Fruit fly (Drosophila melanogaster) whole organism, embryonic: Measurements from ENCODE around the gene Nep4.

ENCODE experiments used
- ATbp ChIP-seq: fragments of 200-800 bp; sonication (Bioruptor generic); optimal IDR thresholded peaks from 2 replicates; lab custom pipeline; 2017; ENCODE audit warnings: missing biosample characterization, mild to moderate bottlenecking, missing genetic modification characterization, missing genetic modification reagents
- B-H2 ChIP-seq: fragments of 200-800 bp; sonication (Bioruptor generic); optimal IDR thresholded peaks from 2 replicates; lab custom pipeline; 2018; ENCODE audit warnings: missing biosample characterization, mild to moderate bottlenecking, missing genetic modification characterization
- BEAF-32 ChIP-seq: fragments of 200-800 bp; sonication (Bioruptor generic); optimal IDR thresholded peaks from 3 replicates; lab custom pipeline; 2017; ENCODE audit warnings: missing biosample characterization, missing genetic modification characterization, mild to moderate bottlenecking, moderate library complexity, missing genetic modification reagents
- CG10321 ChIP-seq: fragments of 200-800 bp; sonication (Bioruptor generic); IDR thresholded peaks from 2 replicates; pipeline ENCODE4 v1.3.6; 2022; ENCODE audit warnings: missing biosample characterization, missing genetic modification characterization
- CG10431 ChIP-seq: fragments of 200-800 bp; sonication (Bioruptor generic); optimal IDR thresholded peaks from 3 replicates; lab custom pipeline; 2018; ENCODE audit warnings: missing biosample characterization, mild to moderate bottlenecking, missing genetic modification characterization
- CG15479 ChIP-seq: fragments of 200-800 bp; sonication (Bioruptor generic); optimal IDR thresholded peaks from 3 replicates; lab custom pipeline; 2019; ENCODE audit warnings: missing biosample characterization, mild to moderate bottlenecking, missing genetic modification characterization, moderate library complexity
- CG1647 ChIP-seq: fragments of 200-800 bp; sonication (Bioruptor generic); optimal IDR thresholded peaks from 3 replicates; lab custom pipeline; 2016; ENCODE audit warnings: missing biosample characterization, missing genetic modification characterization
- CG17802 ChIP-seq: fragments of 200-800 bp; sonication (Bioruptor generic); optimal IDR thresholded peaks from 2 replicates; lab custom pipeline; 2018; ENCODE audit warnings: missing biosample characterization, mild to moderate bottlenecking, missing genetic modification characterization, moderate library complexity
- CG30431 ChIP-seq: fragments of 200-800 bp; sonication (Bioruptor generic); optimal IDR thresholded peaks from 2 replicates; lab custom pipeline; 2017; ENCODE audit warnings: missing biosample characterization, missing genetic modification characterization
- CG3281 ChIP-seq: fragments of 200-800 bp; sonication (Bioruptor generic); optimal IDR thresholded peaks from 3 replicates; lab custom pipeline; 2017; ENCODE audit warnings: missing biosample characterization, mild to moderate bottlenecking, missing genetic modification characterization
- CG34376 ChIP-seq: fragments of 200-800 bp; sonication (Bioruptor generic); optimal IDR thresholded peaks from 2 replicates; lab custom pipeline; 2018; ENCODE audit warnings: missing biosample characterization, mild to moderate bottlenecking, missing genetic modification characterization
- CG34422 ChIP-seq: fragments of 200-800 bp; sonication (Bioruptor generic); IDR thresholded peaks from 3 replicates; pipeline ENCODE4 v1.3.6; 2022; ENCODE audit warnings: missing biosample characterization, missing genetic modification characterization
- CG4328 ChIP-seq: fragments of 200-800 bp; sonication (Bioruptor generic); optimal IDR thresholded peaks from 3 replicates; lab custom pipeline; 2017; ENCODE audit warnings: missing biosample characterization, missing genetic modification reagents, missing genetic modification characterization
- CG6689 ChIP-seq: fragments of 200-800 bp; sonication (Bioruptor generic); IDR thresholded peaks from 2 replicates; pipeline ENCODE4 v1.3.6; 2022; ENCODE audit warnings: missing biosample characterization, missing genetic modification characterization
- CG7987 ChIP-seq: fragments of 200-800 bp; sonication (Bioruptor generic); optimal IDR thresholded peaks from 2 replicates; lab custom pipeline; 2018; ENCODE audit warnings: missing biosample characterization, mild to moderate bottlenecking, missing genetic modification characterization, moderate library complexity
- CG9215 ChIP-seq: fragments of 200-800 bp; sonication (Bioruptor generic); IDR thresholded peaks from 2 replicates; pipeline ENCODE4 v1.3.6; 2022; ENCODE audit warnings: missing biosample characterization, missing genetic modification characterization
- CG9437 ChIP-seq: fragments of 200-800 bp; sonication (Bioruptor generic); optimal IDR thresholded peaks from 2 replicates; lab custom pipeline; 2018; ENCODE audit warnings: missing biosample characterization, mild to moderate bottlenecking, missing genetic modification characterization
- CG9817 ChIP-seq: fragments of 200-800 bp; sonication (Bioruptor generic); optimal IDR thresholded peaks from 2 replicates; lab custom pipeline; 2018; ENCODE audit warnings: missing biosample characterization, mild to moderate bottlenecking, missing genetic modification characterization, moderate library complexity
- CG9876 ChIP-seq: fragments of 200-800 bp; sonication (Bioruptor generic); optimal IDR thresholded peaks from 2 replicates; lab custom pipeline; 2016; ENCODE audit warnings: missing biosample characterization, missing genetic modification characterization
- CkIIα-i1 ChIP-seq: fragments of 200-800 bp; sonication (Bioruptor generic); IDR thresholded peaks from 2 replicates; pipeline ENCODE4 v1.3.6; 2022; ENCODE audit warnings: missing biosample characterization, missing genetic modification characterization
- CrebB ChIP-seq: fragments of 200-800 bp; sonication (Bioruptor generic); optimal IDR thresholded peaks from 3 replicates; lab custom pipeline; 2018; ENCODE audit warnings: missing biosample characterization, mild to moderate bottlenecking, missing genetic modification characterization
- HLH4C ChIP-seq: fragments of 200-800 bp; sonication (Bioruptor generic); IDR thresholded peaks from 3 replicates; pipeline ENCODE4 v1.3.6; 2022; ENCODE audit warnings: missing biosample characterization, missing genetic modification characterization; ENCODE audit not compliant: partially characterized antibody
- HLH54F ChIP-seq: fragments of 200-800 bp; sonication (Bioruptor generic); optimal IDR thresholded peaks from 3 replicates; lab custom pipeline; 2016; ENCODE audit warnings: missing biosample characterization, missing genetic modification characterization
- HmgZ ChIP-seq: fragments of 200-800 bp; sonication (Bioruptor generic); optimal IDR thresholded peaks from 2 replicates; lab custom pipeline; 2018; ENCODE audit warnings: missing biosample characterization, mild to moderate bottlenecking, missing genetic modification characterization
- NC2β ChIP-seq: fragments of 200-800 bp; sonication (Bioruptor generic); optimal IDR thresholded peaks from 2 replicates; lab custom pipeline; 2016; ENCODE audit warnings: missing biosample characterization, missing genetic modification characterization
- Side ChIP-seq: fragments of 200-800 bp; sonication (Bioruptor generic); optimal IDR thresholded peaks from 2 replicates; lab custom pipeline; 2016; ENCODE audit warnings: missing biosample characterization, missing genetic modification characterization
- ap ChIP-seq: fragments of 200-800 bp; sonication (Bioruptor generic); IDR thresholded peaks from 2 replicates; pipeline ENCODE4 v1.3.6; 2022; ENCODE audit warnings: missing biosample characterization, missing genetic modification characterization
- bab2 ChIP-seq: fragments of 200-800 bp; sonication (Bioruptor generic); optimal IDR thresholded peaks from 2 replicates; lab custom pipeline; 2016; ENCODE audit warnings: missing biosample characterization, missing genetic modification characterization
- cas ChIP-seq: fragments of 200-800 bp; sonication (Bioruptor generic); IDR thresholded peaks from 2 replicates; pipeline ENCODE4 v1.3.6; 2022; ENCODE audit warnings: missing biosample characterization, missing genetic modification characterization
- esg ChIP-seq: fragments of 200-800 bp; sonication (Bioruptor generic); conservative IDR thresholded peaks from 2 replicates; pipeline ENCODE4 v1.3.6; 2022; ENCODE audit warnings: missing biosample characterization, missing genetic modification characterization
- fd3F ChIP-seq: fragments of 200-800 bp; sonication (Bioruptor generic); optimal IDR thresholded peaks from 2 replicates; lab custom pipeline; 2018; ENCODE audit warnings: missing biosample characterization, mild to moderate bottlenecking, missing genetic modification characterization, moderate library complexity
- grn ChIP-seq: fragments of 200-800 bp; sonication (Bioruptor generic); optimal IDR thresholded peaks from 3 replicates; lab custom pipeline; 2017; ENCODE audit warnings: missing biosample characterization, missing genetic modification characterization
- knrl ChIP-seq: fragments of 200-800 bp; sonication (Bioruptor generic); IDR thresholded peaks from 3 replicates; pipeline ENCODE4 v1.3.6; 2022; ENCODE audit warnings: missing biosample characterization, missing genetic modification characterization; ENCODE audit not compliant: partially characterized antibody
- lab ChIP-seq: fragments of 200-800 bp; sonication (Bioruptor generic); optimal IDR thresholded peaks from 3 replicates; lab custom pipeline; 2017; ENCODE audit warnings: missing biosample characterization, missing genetic modification characterization, mild to moderate bottlenecking, moderate library complexity, missing genetic modification reagents
- luna ChIP-seq: fragments of 200-800 bp; sonication (Bioruptor generic); optimal IDR thresholded peaks from 2 replicates; lab custom pipeline; 2016; ENCODE audit warnings: missing biosample characterization, missing genetic modification characterization
- nerfin-1 ChIP-seq: fragments of 200-800 bp; sonication (Bioruptor generic); optimal IDR thresholded peaks from 3 replicates; lab custom pipeline; 2019; ENCODE audit warnings: missing biosample characterization, mild to moderate bottlenecking, missing genetic modification characterization, moderate library complexity
- phol ChIP-seq: fragments of 200-800 bp; sonication (Bioruptor generic); optimal IDR thresholded peaks from 3 replicates; lab custom pipeline; 2018; ENCODE audit warnings: missing biosample characterization, mild to moderate bottlenecking, missing genetic modification characterization, moderate library complexity
- prd ChIP-seq, 3 experiments: fragments of >200 bp in 2 of 3; fragments of 200-800 bp in 1 of 3; sonication (Bioruptor generic) in 1 of 3; optimal IDR thresholded peaks in 2 of 3; IDR thresholded peaks in 1 of 3; 2 replicates in 2 of 3; 3 replicates in 1 of 3; pipeline versions ENCODE4 v1.3.6 to Lab custom; 2017 to 2022; ENCODE audit warnings: missing biosample characterization in 1 of 3, missing genetic modification characterization in 1 of 3
- salm ChIP-seq: fragments of 200-800 bp; sonication (Bioruptor generic); optimal IDR thresholded peaks from 2 replicates; lab custom pipeline; 2018; ENCODE audit warnings: missing biosample characterization, mild to moderate bottlenecking, missing genetic modification characterization
- seq ChIP-seq: fragments of 200-800 bp; sonication (Bioruptor generic); IDR thresholded peaks from 2 replicates; pipeline ENCODE4 v1.3.6; 2022; ENCODE audit warnings: missing biosample characterization, missing genetic modification characterization
- slbo ChIP-seq: fragments of 200-800 bp; sonication (Bioruptor generic); IDR thresholded peaks from 2 replicates; pipeline ENCODE4 v1.3.6; 2022; ENCODE audit warnings: missing biosample characterization, missing genetic modification characterization
- ssp ChIP-seq: fragments of 200-800 bp; sonication (Bioruptor generic); IDR thresholded peaks from 2 replicates; pipeline ENCODE4 v1.3.6; 2022; ENCODE audit warnings: missing biosample characterization, missing genetic modification characterization
- tap ChIP-seq: fragments of 200-800 bp; optimal IDR thresholded peaks from 3 replicates; lab custom pipeline; 2019; ENCODE audit warnings: missing biosample characterization, mild to moderate bottlenecking, missing genetic modification characterization, moderate library complexity
- trem ChIP-seq: fragments of 200-800 bp; optimal IDR thresholded peaks from 3 replicates; lab custom pipeline; 2019; ENCODE audit warnings: missing biosample characterization, mild to moderate bottlenecking, missing genetic modification characterization, moderate library complexity
- tup ChIP-seq: fragments of 200-800 bp; sonication (Bioruptor generic); optimal IDR thresholded peaks from 2 replicates; lab custom pipeline; 2016; ENCODE audit warnings: missing biosample characterization, mild to moderate bottlenecking, missing genetic modification characterization, moderate library complexity
- unc-4 ChIP-seq: fragments of 200-800 bp; sonication (Bioruptor generic); IDR thresholded peaks from 2 replicates; pipeline ENCODE4 v1.3.6; 2022; ENCODE audit warnings: missing biosample characterization, missing genetic modification characterization; ENCODE audit not compliant: partially characterized antibody
- vfl ChIP-seq: fragments of 200-800 bp; sonication (Bioruptor generic); optimal IDR thresholded peaks from 2 replicates; lab custom pipeline; 2016; ENCODE audit warnings: missing biosample characterization, missing genetic modification characterization
- vnd ChIP-seq: fragments of 200-800 bp; sonication (Bioruptor generic); IDR thresholded peaks from 3 replicates; pipeline ENCODE4 v1.3.6; 2022; ENCODE audit warnings: missing biosample characterization, missing genetic modification characterization; ENCODE audit not compliant: partially characterized antibody
- vvl ChIP-seq: fragments of 200-800 bp; sonication (Bioruptor generic); IDR thresholded peaks from 2 replicates; pipeline ENCODE4 v1.3.6; 2022; ENCODE audit warnings: missing biosample characterization, missing genetic modification characterization
- z ChIP-seq: fragments of 200-800 bp; sonication (Bioruptor generic); IDR thresholded peaks from 3 replicates; pipeline ENCODE4 v1.3.6; 2022; ENCODE audit warnings: missing biosample characterization, missing genetic modification characterization

Nep4 gene

dm6 chr3R:20633984-20634446 is 25.7 kb downstream of the Nep4 start (continued):
- no peak for TF ChIP-seq CG15479 (GFP tag; lab: Kevin White, UChicago)
- no peak for TF ChIP-seq vnd
- peak; percentile 59; the same call in 1 of the 2 replicates for TF ChIP-seq CG6689 (GFP tag; lab: Robert Waterston, UW)
- TF ChIP-seq HLH4C: no peak
- TF ChIP-seq CG10431 (GFP tag; lab: Kevin White, UChicago): no peak
- peak; percentile 73 for TF ChIP-seq HLH54F (GFP tag; lab: Kevin White, UChicago)
- no peak for TF ChIP-seq CG9817 (tag; lab: Kevin White, UChicago)
- peak; percentile 64 for TF ChIP-seq bab2 (GFP tag; lab: Kevin White, UChicago)
- TF ChIP-seq nerfin-1: no peak
- no peak for TF ChIP-seq BEAF-32
- no peak for TF ChIP-seq B-H2 (GFP tag; lab: Kevin White, UChicago)
- TF ChIP-seq cas (GFP tag; lab: Robert Waterston, UW): peak; percentile 24; the same call in 1 of the 2 replicates
- no peak for TF ChIP-seq CG4328 (GFP tag; lab: Kevin White, UChicago)
- TF ChIP-seq esg: peak; percentile 46
- TF ChIP-seq CG34376: peak; percentile 70
- TF ChIP-seq salm: no peak
- peak; percentile 72 for TF ChIP-seq seq (GFP tag; lab: Robert Waterston, UW)
- no peak for TF ChIP-seq CG9437 (GFP tag; lab: Kevin White, UChicago)
- peak; percentile 63; the same call in 1 of the 2 replicates for TF ChIP-seq vvl (GFP tag; lab: Robert Waterston, UW)
- TF ChIP-seq unc-4 (GFP tag; lab: Robert Waterston, UW): no peak
- TF ChIP-seq tap: no peak
- peak; percentile 6 for TF ChIP-seq luna (GFP tag; lab: Kevin White, UChicago)
- peak; percentile 49 for TF ChIP-seq CG30431 (GFP tag; lab: Kevin White, UChicago)
- TF ChIP-seq grn (GFP tag; lab: Kevin White, UChicago): no peak
- TF ChIP-seq phol (tag; lab: Kevin White, UChicago): no peak
- TF ChIP-seq ssp (GFP tag; lab: Robert Waterston, UW): 0 out of 2 replicates have a peak, but pooled peaks have one; percentile 9
- TF ChIP-seq prd (optimal IDR thresholded peaks at IDR 0.05; lab: Kevin White, UChicago): no peak
- peak; percentile 78 for TF ChIP-seq prd (GFP tag; IDR thresholded peaks at IDR 0.05; lab: Robert Waterston, UW)
- 0 out of 2 replicates have a peak, but pooled peaks have one; percentile 12 for TF ChIP-seq ap (GFP tag; lab: Robert Waterston, UW)
- no peak for TF ChIP-seq CkIIα-i1 (GFP tag; lab: Robert Waterston, UW)
- TF ChIP-seq CG1647 (GFP tag; lab: Kevin White, UChicago): no peak
- TF ChIP-seq Side (GFP tag; lab: Kevin White, UChicago): peak; percentile 50
- TF ChIP-seq CG10321 (GFP tag; lab: Robert Waterston, UW): no peak
- peak; percentile 73 for TF ChIP-seq slbo (GFP tag; lab: Robert Waterston, UW)
- no peak for TF ChIP-seq z (GFP tag; lab: Robert Waterston, UW)
- TF ChIP-seq fd3F (GFP tag; lab: Kevin White, UChicago): peak; percentile 43
- TF ChIP-seq tup (GFP tag; lab: Kevin White, UChicago): peak; percentile 9
- peak; percentile 25 for TF ChIP-seq vfl (GFP tag; lab: Kevin White, UChicago)
- TF ChIP-seq trem (tag; lab: Kevin White, UChicago): no peak
- peak; percentile 87 for TF ChIP-seq CG34422 (GFP tag; lab: Robert Waterston, UW)
- TF ChIP-seq lab: no peak
- peak; percentile 65 for TF ChIP-seq ATbp (GFP tag; lab: Kevin White, UChicago)
- TF ChIP-seq CG3281 (GFP tag; lab: Kevin White, UChicago): no peak
- peak; percentile 61 for TF ChIP-seq CG9215 (GFP tag; lab: Robert Waterston, UW)
- no peak for TF ChIP-seq knrl (GFP tag; lab: Robert Waterston, UW)
- no peak for TF ChIP-seq CG17802 (tag; lab: Kevin White, UChicago)
- peak; percentile 39 for TF ChIP-seq CG9876
- no peak for TF ChIP-seq CG7987 (GFP tag; lab: Kevin White, UChicago)
- TF ChIP-seq HmgZ (tag; lab: Kevin White, UChicago): peak; percentile 80
- peak; percentile 77 for TF ChIP-seq CrebB
- peak; percentile 47 for TF ChIP-seq NC2β (GFP tag; lab: Kevin White, UChicago)
